Worm (Caenorhabditis elegans) whole organism, L3 larva: ENCODE measurements around the gene F58E6.6.

Experiments
- R02D3.7 ChIP-seq: fragments of 150-350 bp; optimal IDR thresholded peaks from 2 replicates; lab custom pipeline; 2014; ENCODE audit warnings: missing biosample characterization, missing genetic modification characterization
- ZK546.5 ChIP-seq: sonication (generic microtip); optimal IDR thresholded peaks from 2 replicates; lab custom pipeline; 2017; ENCODE audit warnings: missing biosample characterization, missing genetic modification characterization
- aly-2 ChIP-seq: fragments of 150-350 bp; optimal IDR thresholded peaks from 2 replicates; lab custom pipeline; 2014; ENCODE audit warnings: missing biosample characterization, missing genetic modification characterization
- ama-1 ChIP-seq: fragments of 150-350 bp; optimal IDR thresholded peaks from 2 replicates; lab custom pipeline; 2018
- ceh-28 ChIP-seq: fragments of 150-350 bp; optimal IDR thresholded peaks from 2 replicates; lab custom pipeline; 2014; ENCODE audit warnings: missing biosample characterization, missing genetic modification reagents, missing genetic modification characterization
- ceh-82 ChIP-seq: fragments of 150-350 bp; optimal IDR thresholded peaks from 2 replicates; lab custom pipeline; 2014; ENCODE audit warnings: missing biosample characterization, missing genetic modification characterization
- ceh-9 ChIP-seq: sonication (generic microtip); optimal IDR thresholded peaks from 2 replicates; lab custom pipeline; 2018; ENCODE audit warnings: missing biosample characterization, missing genetic modification characterization
- daf-12 ChIP-seq: fragments of 150-350 bp; optimal IDR thresholded peaks from 2 replicates; lab custom pipeline; 2014; ENCODE audit warnings: missing biosample characterization, missing genetic modification reagents, missing genetic modification characterization
- egl-27 ChIP-seq: sonication (generic microtip); optimal IDR thresholded peaks from 4 replicates; lab custom pipeline; 2017; ENCODE audit warnings: missing biosample characterization, missing genetic modification reagents, missing genetic modification characterization
- egl-5 ChIP-seq: fragments of 150-350 bp; optimal IDR thresholded peaks from 2 replicates; lab custom pipeline; 2017; ENCODE audit warnings: missing biosample characterization, missing genetic modification reagents, missing genetic modification characterization, inconsistent platforms
- elt-1 ChIP-seq: fragments of 150-350 bp; optimal IDR thresholded peaks from 2 replicates; lab custom pipeline; 2014; ENCODE audit warnings: missing biosample characterization, missing genetic modification characterization
- elt-2 ChIP-seq: sonication (generic microtip); optimal IDR thresholded peaks from 2 replicates; lab custom pipeline; 2016; ENCODE audit warnings: missing genetic modification reagents, mild to moderate bottlenecking, missing genetic modification characterization, missing compliant biosample characterization
- elt-3 ChIP-seq, 3 experiments: fragments of 150-350 bp in 1 of 3; sonication (generic microtip) in 2 of 3; optimal IDR thresholded peaks; 2 replicates in 2 of 3; 4 replicates in 1 of 3; lab custom pipeline; 2014 to 2017; ENCODE audit warnings: missing biosample characterization in 3 of 3, missing genetic modification characterization in 3 of 3
- eor-1 ChIP-seq, 2 experiments: fragments of 150-350 bp; optimal IDR thresholded peaks; 2 replicates each; lab custom pipeline; 2014 to 2018; ENCODE audit warnings: missing biosample characterization in 2 of 2, missing genetic modification characterization in 2 of 2
- fkh-10 ChIP-seq: sonication (generic microtip); optimal IDR thresholded peaks from 2 replicates; lab custom pipeline; 2017; ENCODE audit warnings: missing biosample characterization, missing genetic modification reagents, missing genetic modification characterization
- fkh-2 ChIP-seq: fragments of 150-350 bp; optimal IDR thresholded peaks from 2 replicates; lab custom pipeline; 2014; ENCODE audit warnings: missing biosample characterization, missing genetic modification reagents, missing genetic modification characterization
- fos-1 ChIP-seq: fragments of 150-350 bp; optimal IDR thresholded peaks from 2 replicates; lab custom pipeline; 2014; ENCODE audit warnings: missing biosample characterization, missing genetic modification characterization
- hmg-11 ChIP-seq: sonication (generic microtip); optimal IDR thresholded peaks from 2 replicates; lab custom pipeline; 2016; ENCODE audit warnings: missing genetic modification characterization, missing compliant biosample characterization
- jun-1 ChIP-seq: fragments of 150-350 bp; optimal IDR thresholded peaks from 2 replicates; lab custom pipeline; 2014; ENCODE audit warnings: missing biosample characterization, missing genetic modification reagents, missing genetic modification characterization
- lin-15B ChIP-seq: fragments of 150-350 bp; optimal IDR thresholded peaks from 2 replicates; lab custom pipeline; 2014; ENCODE audit warnings: missing biosample characterization, missing genetic modification characterization
- lin-39 ChIP-seq: fragments of 150-350 bp; optimal IDR thresholded peaks from 2 replicates; lab custom pipeline; 2018; ENCODE audit warnings: missing biosample characterization, missing genetic modification reagents, missing genetic modification characterization
- lsy-12 ChIP-seq: sonication (generic microtip); optimal IDR thresholded peaks from 2 replicates; lab custom pipeline; 2016; ENCODE audit warnings: mild to moderate bottlenecking, missing genetic modification characterization, missing compliant biosample characterization
- mdl-1 ChIP-seq: fragments of 150-350 bp; optimal IDR thresholded peaks from 2 replicates; lab custom pipeline; 2014; ENCODE audit warnings: missing biosample characterization, missing genetic modification characterization
- mml-1 ChIP-seq: fragments of 150-350 bp; sonication (generic microtip); optimal IDR thresholded peaks from 3 replicates; lab custom pipeline; 2014; ENCODE audit warnings: missing biosample characterization, missing genetic modification characterization
- nfya-1 ChIP-seq: sonication (generic microtip); optimal IDR thresholded peaks from 2 replicates; lab custom pipeline; 2017; ENCODE audit warnings: missing genetic modification characterization, mild to moderate bottlenecking, missing compliant biosample characterization, antibody characterized with exemption, moderate library complexity; ENCODE audit not compliant: insufficient read depth
- nhr-11 ChIP-seq: fragments of 150-350 bp; optimal IDR thresholded peaks from 2 replicates; lab custom pipeline; 2014; ENCODE audit warnings: missing biosample characterization, missing genetic modification characterization
- nhr-12 ChIP-seq: fragments of 150-350 bp; optimal IDR thresholded peaks from 2 replicates; lab custom pipeline; 2014; ENCODE audit warnings: missing biosample characterization, missing genetic modification characterization
- nhr-23 ChIP-seq: fragments of 150-350 bp; optimal IDR thresholded peaks from 2 replicates; lab custom pipeline; 2014; ENCODE audit warnings: missing biosample characterization, missing genetic modification reagents, missing genetic modification characterization
- nhr-237 ChIP-seq: fragments of 150-350 bp; optimal IDR thresholded peaks from 2 replicates; lab custom pipeline; 2014; ENCODE audit warnings: missing biosample characterization, missing genetic modification characterization
- nhr-25 ChIP-seq: sonication (generic microtip); optimal IDR thresholded peaks from 2 replicates; lab custom pipeline; 2017; ENCODE audit warnings: missing biosample characterization, missing genetic modification characterization
- nhr-28 ChIP-seq: fragments of 150-350 bp; optimal IDR thresholded peaks from 2 replicates; lab custom pipeline; 2014; ENCODE audit warnings: missing biosample characterization, missing genetic modification characterization
- nhr-43 ChIP-seq: sonication (generic microtip); optimal IDR thresholded peaks from 2 replicates; lab custom pipeline; 2016; ENCODE audit warnings: mild to moderate bottlenecking, missing genetic modification characterization, missing compliant biosample characterization; ENCODE audit not compliant: poor library complexity, severe bottlenecking
- nhr-67 ChIP-seq: fragments of 150-350 bp; optimal IDR thresholded peaks from 2 replicates; lab custom pipeline; 2014; ENCODE audit warnings: missing biosample characterization, missing genetic modification characterization
- nhr-76 ChIP-seq: fragments of 150-350 bp; sonication (generic microtip); optimal IDR thresholded peaks from 5 replicates; lab custom pipeline; 2014; ENCODE audit warnings: missing biosample characterization, missing genetic modification characterization
- nhr-77 ChIP-seq: fragments of 150-350 bp; optimal IDR thresholded peaks from 2 replicates; lab custom pipeline; 2014; ENCODE audit warnings: missing biosample characterization, missing genetic modification characterization
- pha-4 ChIP-seq: fragments of 150-350 bp; optimal IDR thresholded peaks from 2 replicates; lab custom pipeline; 2014; ENCODE audit warnings: missing biosample characterization, missing genetic modification reagents, missing genetic modification characterization
- pqm-1 ChIP-seq: fragments of 150-350 bp; optimal IDR thresholded peaks from 2 replicates; lab custom pipeline; 2017; ENCODE audit warnings: missing biosample characterization, missing genetic modification characterization, inconsistent platforms
- sea-2 ChIP-seq: fragments of 150-350 bp; sonication (generic microtip); optimal IDR thresholded peaks from 4 replicates; lab custom pipeline; 2014; ENCODE audit warnings: missing biosample characterization, missing genetic modification reagents, missing genetic modification characterization
- skn-1 ChIP-seq: fragments of 150-350 bp; optimal IDR thresholded peaks from 2 replicates; lab custom pipeline; 2014; ENCODE audit warnings: missing biosample characterization, missing genetic modification characterization
- snpc-4 ChIP-seq: fragments of 150-350 bp; optimal IDR thresholded peaks from 2 replicates; lab custom pipeline; 2014; ENCODE audit warnings: missing biosample characterization, missing genetic modification characterization
- tbx-2 ChIP-seq: sonication (generic microtip); optimal IDR thresholded peaks from 2 replicates; lab custom pipeline; 2016; ENCODE audit warnings: mild to moderate bottlenecking, missing genetic modification characterization, missing compliant biosample characterization
- unc-39 ChIP-seq: sonication (generic microtip); optimal IDR thresholded peaks from 4 replicates; lab custom pipeline; 2017; ENCODE audit warnings: missing biosample characterization, missing genetic modification characterization
- unc-62 ChIP-seq: fragments of 150-350 bp; sonication (generic microtip); optimal IDR thresholded peaks from 4 replicates; lab custom pipeline; 2014; ENCODE audit warnings: missing biosample characterization, missing genetic modification reagents, missing genetic modification characterization
- zag-1 ChIP-seq: fragments of 150-350 bp; optimal IDR thresholded peaks from 2 replicates; lab custom pipeline; 2014; ENCODE audit warnings: missing biosample characterization, missing genetic modification characterization
- ztf-11 ChIP-seq: fragments of 150-350 bp; optimal IDR thresholded peaks from 2 replicates; lab custom pipeline; 2014; ENCODE audit warnings: missing biosample characterization, missing genetic modification characterization
- ztf-4 ChIP-seq: fragments of 150-350 bp; optimal IDR thresholded peaks from 2 replicates; lab custom pipeline; 2014; ENCODE audit warnings: missing biosample characterization, missing genetic modification characterization

Gene F58E6.6

ce11 chrV:9733920-9734454 lies 18.8 kb downstream of the F58E6.6 start, which contains the start of gene cal-7:
Gene cal-7, plus strand, starts transcription at chrV:9734103.
- TF ChIP-seq lsy-12 (tag; lab: Kevin White, UChicago) (peak; percentile 12), snpc-4 (no peak), ZK546.5 (tag; lab: Kevin White, UChicago) (no peak), egl-5 (tag; lab: Kevin White, UChicago) (no peak), ama-1 (lab: Kevin White, UChicago) (peak; percentile 46), unc-62 (no peak), lin-39 (tag; lab: Kevin White, UChicago) (no peak), skn-1 (no peak), unc-39 (no peak), fkh-2 (tag; lab: Kevin White, UChicago) (no peak), nhr-25 (tag; lab: Kevin White, UChicago) (no peak), jun-1 (tag; lab: Kevin White, UChicago) (no peak), nhr-23 (tag; lab: Kevin White, UChicago) (no peak), pqm-1 (tag; lab: Kevin White, UChicago) (no peak), elt-2 (tag; lab: Kevin White, UChicago) (no peak), fkh-10 (GFP tag; lab: Kevin White, UChicago) (peak; percentile 1), pha-4 (tag; lab: Kevin White, UChicago) (peak; percentile 1), ztf-4 (tag; lab: Kevin White, UChicago) (no peak), ceh-9 (tag; lab: Kevin White, UChicago) (no peak), tbx-2 (tag; lab: Kevin White, UChicago) (peak; percentile 27), aly-2 (tag; lab: Kevin White, UChicago) (no peak), nhr-76 (tag; lab: Kevin White, UChicago) (no peak), ceh-28 (tag; lab: Kevin White, UChicago) (peak; percentile 30), elt-3 (tag; optimal IDR thresholded peaks at IDR 0.05; lab: Kevin White, UChicago) (no peak), nhr-12 (tag; lab: Kevin White, UChicago) (no peak), nhr-77 (no peak), ceh-82 (tag; lab: Kevin White, UChicago) (no peak), nhr-67 (no peak), ztf-11 (tag; lab: Kevin White, UChicago) (no peak), eor-1 (tag; optimal IDR thresholded peaks at IDR 0.05; lab: Kevin White, UChicago) (no peak), nhr-11 (tag; lab: Kevin White, UChicago) (no peak), nhr-237 (no peak), egl-27 (no peak), sea-2 (no peak)
- TF ChIP-seq, all 47 proteins: peak for 6

DNA sequence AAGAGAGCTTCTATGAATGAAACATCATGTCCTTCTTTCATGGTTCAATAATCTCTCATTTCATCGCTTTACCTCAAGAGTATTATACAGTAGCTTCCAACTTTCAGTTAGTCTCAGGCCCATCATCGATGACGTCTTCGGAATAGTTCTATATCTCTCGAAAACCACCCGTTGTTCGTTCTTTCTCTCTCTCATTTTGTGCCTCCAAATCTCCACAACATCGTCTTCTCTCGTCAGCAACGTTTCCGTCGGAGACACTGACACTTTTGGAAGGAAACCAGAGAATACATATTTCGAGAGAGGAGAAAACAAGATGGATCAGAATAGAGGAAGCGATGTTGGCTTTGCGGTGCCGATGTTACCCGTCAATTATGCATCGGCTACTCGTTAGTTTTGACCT lies 21.0 kb downstream of the F58E6.6 start:
- no peak for TF ChIP-seq tbx-2 (tag; lab: Kevin White, UChicago)
- peak; percentile 3 for TF ChIP-seq snpc-4
- no peak for TF ChIP-seq nhr-237
- TF ChIP-seq egl-5 (tag; lab: Kevin White, UChicago) = no peak
- no peak for TF ChIP-seq eor-1 (tag; optimal IDR thresholded peaks at IDR 0.05; lab: Kevin White, UChicago)
- no peak for TF ChIP-seq R02D3.7 (tag; lab: Kevin White, UChicago)
- TF ChIP-seq nhr-76 (tag; lab: Kevin White, UChicago) = no peak
- no peak for TF ChIP-seq ztf-11 (tag; lab: Kevin White, UChicago)
- no peak for TF ChIP-seq ceh-9 (tag; lab: Kevin White, UChicago)
- TF ChIP-seq jun-1 (tag; lab: Kevin White, UChicago) = no peak
- TF ChIP-seq elt-1 (tag; lab: Kevin White, UChicago) = no peak
- TF ChIP-seq nhr-77 = no peak
- TF ChIP-seq unc-39 = no peak
- TF ChIP-seq mdl-1 (tag; lab: Kevin White, UChicago) = no peak
- no peak for TF ChIP-seq pqm-1 (tag; lab: Kevin White, UChicago)
- TF ChIP-seq fos-1 (tag; lab: Kevin White, UChicago) = no peak
- TF ChIP-seq nhr-12 (tag; lab: Kevin White, UChicago) = no peak
- TF ChIP-seq fkh-2 (tag; lab: Kevin White, UChicago) = no peak
- TF ChIP-seq ceh-28 (tag; lab: Kevin White, UChicago) = no peak
- TF ChIP-seq daf-12 = no peak
- TF ChIP-seq nhr-11 (tag; lab: Kevin White, UChicago) = no peak
- TF ChIP-seq ama-1 (lab: Kevin White, UChicago) = peak; percentile 78
- no peak for TF ChIP-seq nhr-67
- no peak for TF ChIP-seq lsy-12 (tag; lab: Kevin White, UChicago)
- TF ChIP-seq lin-15B (tag; lab: Kevin White, UChicago) = no peak
- peak; percentile 5 for TF ChIP-seq nhr-25 (tag; lab: Kevin White, UChicago)
- peak; percentile 64 for TF ChIP-seq lin-39 (tag; lab: Kevin White, UChicago)
- TF ChIP-seq sea-2 = no peak
- TF ChIP-seq ceh-82 (tag; lab: Kevin White, UChicago) = no peak
- TF ChIP-seq zag-1 (tag; lab: Kevin White, UChicago) = no peak
- no peak for TF ChIP-seq skn-1
- no peak for TF ChIP-seq aly-2 (tag; lab: Kevin White, UChicago)
- no peak for TF ChIP-seq nhr-43 (tag; lab: Kevin White, UChicago)
- TF ChIP-seq egl-27 = no peak
- peak; percentile 33 for TF ChIP-seq nfya-1 (tag; lab: Kevin White, UChicago)
- peak; percentile 8 for TF ChIP-seq unc-62
- TF ChIP-seq ztf-4 (tag; lab: Kevin White, UChicago) = no peak
- no peak for TF ChIP-seq mml-1 (tag; lab: Kevin White, UChicago)
- TF ChIP-seq pha-4 (tag; lab: Kevin White, UChicago) = no peak
- no peak for TF ChIP-seq ZK546.5 (tag; lab: Kevin White, UChicago)
- TF ChIP-seq hmg-11 (tag; lab: Kevin White, UChicago) = no peak
- TF ChIP-seq elt-2 (tag; lab: Kevin White, UChicago) = no peak
- no peak for TF ChIP-seq fkh-10 (GFP tag; lab: Kevin White, UChicago)
- TF ChIP-seq elt-3 (tag; optimal IDR thresholded peaks at IDR 0.05; lab: Kevin White, UChicago) = no peak
- no peak for TF ChIP-seq nhr-23 (tag; lab: Kevin White, UChicago)
- TF ChIP-seq nhr-28 (tag; lab: Kevin White, UChicago) = no peak
